Fruit fly (Drosophila melanogaster) S2 (cell line): ENCODE measurements around the gene CG43218.

Experiments used
- CG8478 ChIP-seq: fragments of >200 bp; optimal IDR thresholded peaks from 2 replicates; lab custom pipeline; 2018
- CTCF ChIP-seq, 2 experiments: fragments of >200 bp; optimal IDR thresholded peaks; 2 replicates each; lab custom pipeline; 2018

dm6 chr3L:21281706-21282105, 23.9 kb downstream of the CG43218 start:
- TF ChIP-seq CG8478 (lab: Kevin White, UChicago) = no peak
- no peak for TF ChIP-seq CTCF (optimal IDR thresholded peaks at IDR 0.05; lab: Kevin White, UChicago)
